Worm (Caenorhabditis elegans): ENCODE results near the gene T23F11.6.
A peak's percentile ranks its signal among the peaks of the same experiment; 100 is the strongest.

Gene T23F11.6

DNA sequence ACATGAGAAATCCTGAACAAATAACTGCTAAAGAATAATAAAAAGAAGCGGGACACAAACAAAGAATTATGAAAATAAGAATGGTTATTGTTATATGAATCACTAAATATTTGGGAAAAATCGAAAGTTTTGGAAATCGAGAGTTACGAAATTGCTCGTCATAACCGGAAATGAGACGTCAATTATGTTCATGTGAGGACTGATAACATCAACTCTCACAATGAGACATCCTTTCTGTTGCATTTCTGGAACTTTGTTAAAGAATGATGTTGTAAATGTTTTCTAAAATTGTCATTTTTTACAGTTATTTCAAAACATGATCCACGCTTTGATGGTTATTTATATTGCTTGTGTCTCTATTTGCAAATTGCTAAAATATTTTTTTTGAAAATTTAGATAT is at the start of gene T23F11.6:
T23F11.6 (minus strand) TSS at position 45 of the 400 bp plus-strand sequence.
- TF ChIP-seq efl-1 (optimal IDR thresholded peaks at IDR 0.05) (no peak), efl-1 (GFP tag; optimal IDR thresholded peaks at IDR 0.05 in 1 of 2) (no peak), egl-27 (tag; optimal IDR thresholded peaks at IDR 0.05) (no peak), ztf-4 (tag; optimal IDR thresholded peaks at IDR 0.05) (no peak), unc-30 (tag; optimal IDR thresholded peaks at IDR 0.05) (no peak), nhr-47 (tag; optimal IDR thresholded peaks at IDR 0.05) (no peak), sup-37 (GFP tag; optimal IDR thresholded peaks at IDR 0.05) (no peak), efl-3 (GFP tag; optimal IDR thresholded peaks at IDR 0.05) (no peak), nhr-12 (tag; optimal IDR thresholded peaks at IDR 0.05) (no peak), unc-62 (GFP tag; optimal IDR thresholded peaks at IDR 0.05) (no peak), lin-35 (GFP tag; optimal IDR thresholded peaks at IDR 0.05) (no peak), skn-1 (tag; optimal IDR thresholded peaks at IDR 0.05) (no peak), C34B4.2 (tag; optimal IDR thresholded peaks at IDR 0.05) (no peak), rnt-1 (tag; optimal IDR thresholded peaks at IDR 0.05) (no peak), mdl-1 (tag; optimal IDR thresholded peaks at IDR 0.05) (no peak), mef-2 (tag; optimal IDR thresholded peaks at IDR 0.05) (no peak), hpl-2 (GFP tag; optimal IDR thresholded peaks at IDR 0.05) (no peak), nhr-19 (GFP tag; conservative IDR thresholded peaks at IDR 0.05) (no peak), nhr-11 (tag; optimal IDR thresholded peaks at IDR 0.05) (no peak)

DNA sequence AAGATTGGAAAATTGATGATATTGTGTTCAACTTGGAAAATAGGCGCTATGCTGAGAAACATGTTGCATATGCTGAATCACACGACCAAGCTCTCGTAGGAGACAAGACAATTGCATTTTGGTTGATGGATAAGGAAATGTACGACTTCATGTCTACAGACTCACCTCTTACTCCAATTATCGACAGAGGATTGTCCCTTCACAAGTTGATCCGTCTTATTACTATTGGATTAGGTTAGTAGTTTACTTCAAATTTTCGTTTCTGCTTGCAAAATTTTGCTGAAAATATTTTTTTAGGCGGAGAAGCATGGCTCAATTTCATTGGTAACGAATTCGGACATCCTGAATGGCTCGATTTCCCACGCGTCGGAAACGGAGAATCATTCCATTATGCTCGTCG is 49.2 kb upstream of the T23F11.6 start:
- no peak for TF ChIP-seq efl-1 (optimal IDR thresholded peaks at IDR 0.05)
- TF ChIP-seq efl-1 (GFP tag; optimal IDR thresholded peaks at IDR 0.05 in 1 of 2): peak in 1 of 2 experiments; percentile 34
- no peak for TF ChIP-seq ceh-90 (tag; optimal IDR thresholded peaks at IDR 0.05)

DNA sequence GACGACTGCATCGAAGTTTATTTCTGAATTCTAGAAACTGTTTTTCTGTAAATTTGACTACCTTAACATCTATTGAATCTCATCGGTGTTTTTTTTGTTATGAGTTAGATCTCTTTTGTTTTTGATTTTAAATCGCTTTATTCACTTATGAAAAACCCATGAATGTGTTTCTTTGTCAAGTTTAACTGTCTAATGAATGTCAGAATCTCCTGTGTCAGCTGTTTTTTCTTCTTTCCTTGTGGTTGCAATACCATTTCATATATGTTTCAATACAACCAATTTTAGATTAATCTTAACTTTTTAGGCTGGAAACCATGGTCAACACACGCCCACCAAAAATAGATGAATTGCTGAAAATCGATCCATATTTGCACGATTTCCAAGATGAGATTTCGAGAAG is 47.3 kb upstream of the T23F11.6 start, which contains the start of gene T04A8.7:
T04A8.7 (plus strand) TSS at position 301 of the 400 bp plus-strand sequence.
- TF ChIP-seq ceh-88 (GFP tag; IDR thresholded peaks at IDR 0.05): no peak

DNA sequence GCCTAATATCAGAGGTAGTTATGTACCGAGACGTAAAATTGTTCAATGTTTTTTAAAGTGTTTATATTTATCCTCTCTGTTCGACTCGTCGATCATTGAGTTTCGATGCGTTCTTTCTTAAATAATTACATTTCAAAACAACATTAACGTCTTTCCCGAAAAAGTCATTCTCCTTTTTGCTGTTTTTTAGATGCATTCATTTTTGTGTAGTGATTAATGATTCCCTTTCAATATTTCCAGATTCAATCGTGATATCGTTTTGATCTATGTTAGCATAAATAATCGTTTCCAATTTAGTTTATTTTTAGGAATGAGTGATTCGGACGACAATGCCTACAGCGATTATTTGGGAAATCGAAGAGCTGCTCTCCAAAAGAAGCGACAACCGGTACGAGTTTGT is 46.0 kb upstream of the T23F11.6 start, which contains the start of gene T04A8.8:
T04A8.8 (plus strand) TSS at position 301 of the 400 bp plus-strand sequence.
- no peak for TF ChIP-seq mdl-1 (tag; optimal IDR thresholded peaks at IDR 0.05)
- TF ChIP-seq ceh-88 (GFP tag; IDR thresholded peaks at IDR 0.05): no peak
- TF ChIP-seq fkh-4 (tag; optimal IDR thresholded peaks at IDR 0.05; ENCODE audit: borderline replicate concordance): no peak
- TF ChIP-seq tlp-1 (tag; optimal IDR thresholded peaks at IDR 0.05): no peak
- TF ChIP-seq dsc-1 (tag; optimal IDR thresholded peaks at IDR 0.05): no peak
- TF ChIP-seq nhr-12 (tag; optimal IDR thresholded peaks at IDR 0.05): no peak
- no peak for TF ChIP-seq nhr-47 (tag; optimal IDR thresholded peaks at IDR 0.05)
- no peak for TF ChIP-seq vab-15 (tag; optimal IDR thresholded peaks at IDR 0.05)
- no peak for TF ChIP-seq F16B12.6 (tag; optimal IDR thresholded peaks at IDR 0.05)

DNA sequence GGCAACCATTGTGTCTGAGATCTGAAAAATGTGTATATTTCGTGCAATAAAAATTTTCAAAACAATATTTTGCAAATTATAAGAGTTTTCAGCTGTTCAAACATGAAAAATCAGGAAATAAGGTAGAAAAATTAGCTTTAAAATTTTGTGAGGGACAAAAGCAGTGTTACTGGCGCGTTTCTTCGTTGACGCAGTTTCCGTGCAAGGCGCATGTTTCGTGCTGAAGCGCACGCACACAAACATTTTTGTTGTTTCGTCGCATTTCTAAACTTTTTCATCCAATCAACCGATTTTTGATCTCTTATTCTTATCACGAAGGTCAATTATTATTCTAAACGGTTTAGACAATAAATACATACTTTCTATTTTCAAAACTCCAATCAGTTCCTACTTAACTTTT is 45.6 kb upstream of the T23F11.6 start, which contains the start of gene nifk-1:
nifk-1 (minus strand) TSS at position 27 of the 400 bp plus-strand sequence.
- no peak for TF ChIP-seq nhr-237 (tag; optimal IDR thresholded peaks at IDR 0.05)
- TF ChIP-seq lin-13 (GFP tag; optimal IDR thresholded peaks at IDR 0.05): no peak
- no peak for TF ChIP-seq ceh-88 (GFP tag; IDR thresholded peaks at IDR 0.05)
- TF ChIP-seq nhr-47 (tag; optimal IDR thresholded peaks at IDR 0.05): peak; percentile 61
- peak; percentile 71 to 83 (median 80) for TF ChIP-seq dpl-1 (GFP tag; optimal IDR thresholded peaks at IDR 0.05)
- TF ChIP-seq hlh-4 (tag; optimal IDR thresholded peaks at IDR 0.05): no peak
- TF ChIP-seq mep-1 (tag; optimal IDR thresholded peaks at IDR 0.05): peak; percentile 68
- peak; percentile 83 for TF ChIP-seq nhr-85 (tag)
- no peak for TF ChIP-seq vab-15 (tag; optimal IDR thresholded peaks at IDR 0.05)
- TF ChIP-seq nhr-11 (tag; optimal IDR thresholded peaks at IDR 0.05): no peak
- TF ChIP-seq ceh-8 (GFP tag; optimal IDR thresholded peaks at IDR 0.05): no peak
- TF ChIP-seq mef-2 (tag; optimal IDR thresholded peaks at IDR 0.05): no peak
- TF ChIP-seq rnt-1 (tag; optimal IDR thresholded peaks at IDR 0.05): peak; percentile 67
- TF ChIP-seq fkh-10 (GFP tag; optimal IDR thresholded peaks at IDR 0.05): peak; percentile 10
- TF ChIP-seq ceh-63 (GFP tag; optimal IDR thresholded peaks at IDR 0.05): no peak
- no peak for TF ChIP-seq unc-30 (tag; optimal IDR thresholded peaks at IDR 0.05)
- no peak for TF ChIP-seq pqm-1 (tag; optimal IDR thresholded peaks at IDR 0.05)
- no peak for TF ChIP-seq pax-3 (tag; optimal IDR thresholded peaks at IDR 0.05)
- no peak for TF ChIP-seq elt-2 (tag; optimal IDR thresholded peaks at IDR 0.05)
- peak; percentile 19 for TF ChIP-seq lin-15B (tag; optimal IDR thresholded peaks at IDR 0.05)
- no peak for TF ChIP-seq nhr-28 (tag; optimal IDR thresholded peaks at IDR 0.05)
- TF ChIP-seq isw-1 (GFP tag; IDR thresholded peaks at IDR 0.05): no peak
- no peak for TF ChIP-seq hlh-17 (GFP tag; optimal IDR thresholded peaks at IDR 0.05; ENCODE audit: borderline replicate concordance)
- TF ChIP-seq efl-1 (optimal IDR thresholded peaks at IDR 0.05): peak; percentile 66 to 78
- peak; percentile 75 to 94 for TF ChIP-seq efl-1 (GFP tag; optimal IDR thresholded peaks at IDR 0.05 in 1 of 2)
- TF ChIP-seq elt-3 (tag; optimal IDR thresholded peaks at IDR 0.05): peak in 2 of 6 experiments; percentile 55 to 81
- TF ChIP-seq sup-37 (GFP tag; optimal IDR thresholded peaks at IDR 0.05): no peak
- TF ChIP-seq unc-86 (tag; optimal IDR thresholded peaks at IDR 0.05): no peak
- peak in 1 of 2 experiments; percentile 31 for TF ChIP-seq mdl-1 (tag; optimal IDR thresholded peaks at IDR 0.05)
